Fruit fly (Drosophila melanogaster) whole organism, pupa: ENCODE data around the gene CG1896.

ENCODE experiments used
- CG10348 ChIP-seq: fragments of 200-800 bp; sonication (Bioruptor generic); IDR thresholded peaks from 2 replicates; pipeline ENCODE4 v1.3.6; 2022; ENCODE audit warnings: missing biosample characterization, missing genetic modification characterization
- CG12605 ChIP-seq: fragments of 200-800 bp; sonication (Bioruptor generic); IDR thresholded peaks from 2 replicates; pipeline ENCODE4 v1.3.6; 2022; ENCODE audit warnings: missing biosample characterization, missing genetic modification characterization
- CG13204 ChIP-seq: fragments of 200-800 bp; sonication (Bioruptor generic); optimal IDR thresholded peaks from 2 replicates; lab custom pipeline; 2018; ENCODE audit warnings: missing biosample characterization, mild to moderate bottlenecking, missing genetic modification characterization, moderate library complexity
- CG14655 ChIP-seq: fragments of 200-800 bp; sonication (Bioruptor generic); optimal IDR thresholded peaks from 3 replicates; lab custom pipeline; 2017; ENCODE audit warnings: mild to moderate bottlenecking, missing biosample characterization, missing genetic modification reagents, missing genetic modification characterization
- CG15710 ChIP-seq: fragments of 200-800 bp; sonication (Bioruptor generic); optimal IDR thresholded peaks from 2 replicates; lab custom pipeline; 2018; ENCODE audit warnings: missing biosample characterization, mild to moderate bottlenecking, missing genetic modification characterization, moderate library complexity
- CG17806 ChIP-seq: fragments of 200-800 bp; sonication (Bioruptor generic); optimal IDR thresholded peaks from 2 replicates; lab custom pipeline; 2018; ENCODE audit warnings: missing biosample characterization, mild to moderate bottlenecking, missing genetic modification characterization, moderate library complexity
- CG32121 ChIP-seq: fragments of 200-800 bp; sonication (Bioruptor generic); IDR thresholded peaks from 2 replicates; pipeline ENCODE4 v1.3.6; 2022; ENCODE audit warnings: missing biosample characterization, missing genetic modification characterization
- CG34367 ChIP-seq: fragments of 200-800 bp; sonication (Bioruptor generic); optimal IDR thresholded peaks from 2 replicates; lab custom pipeline; 2018; ENCODE audit warnings: missing biosample characterization, mild to moderate bottlenecking, missing genetic modification characterization
- CG4496 ChIP-seq: fragments of 200-800 bp; sonication (Bioruptor generic); IDR thresholded peaks from 3 replicates; pipeline ENCODE4 v1.3.6; 2022; ENCODE audit warnings: missing biosample characterization, missing genetic modification characterization
- CG8159 ChIP-seq: fragments of 200-800 bp; sonication (Bioruptor generic); optimal IDR thresholded peaks from 3 replicates; lab custom pipeline; 2018; ENCODE audit warnings: missing biosample characterization, mild to moderate bottlenecking, missing genetic modification characterization, moderate library complexity
- CG8301 ChIP-seq: fragments of 200-800 bp; sonication (Bioruptor generic); optimal IDR thresholded peaks from 2 replicates; lab custom pipeline; 2018; ENCODE audit warnings: missing biosample characterization, mild to moderate bottlenecking, missing genetic modification characterization
- CG9948 ChIP-seq: fragments of 200-800 bp; sonication (Bioruptor generic); optimal IDR thresholded peaks from 2 replicates; lab custom pipeline; 2018; ENCODE audit warnings: missing biosample characterization, mild to moderate bottlenecking, missing genetic modification characterization, moderate library complexity
- D1 ChIP-seq: fragments of 200-800 bp; sonication (Bioruptor generic); optimal IDR thresholded peaks from 2 replicates; lab custom pipeline; 2018; ENCODE audit warnings: missing biosample characterization, mild to moderate bottlenecking, missing genetic modification characterization, moderate library complexity
- EcR ChIP-seq: fragments of 200-800 bp; sonication (Bioruptor generic); optimal IDR thresholded peaks from 3 replicates; lab custom pipeline; 2019; ENCODE audit warnings: missing biosample characterization, missing genetic modification characterization, mild to moderate bottlenecking, moderate library complexity, missing genetic modification reagents
- Ets98B ChIP-seq: fragments of 200-800 bp; sonication (Bioruptor generic); IDR thresholded peaks from 2 replicates; pipeline ENCODE4 v1.3.6; 2022; ENCODE audit warnings: missing biosample characterization, missing genetic modification characterization
- Pif1A ChIP-seq: fragments of 200-800 bp; sonication (Bioruptor generic); optimal IDR thresholded peaks from 3 replicates; lab custom pipeline; 2016; ENCODE audit warnings: missing biosample characterization, missing genetic modification characterization
- Pif1B ChIP-seq: fragments of 200-800 bp; sonication (Bioruptor generic); optimal IDR thresholded peaks from 3 replicates; lab custom pipeline; 2016; ENCODE audit warnings: missing biosample characterization, missing genetic modification characterization
- Snoo ChIP-seq: fragments of 200-800 bp; sonication (Bioruptor generic); optimal IDR thresholded peaks from 3 replicates; lab custom pipeline; 2017; ENCODE audit warnings: missing biosample characterization, mild to moderate bottlenecking, missing genetic modification characterization, inconsistent platforms
- fd96Ca ChIP-seq: fragments of 200-800 bp; sonication (Bioruptor generic); IDR thresholded peaks from 3 replicates; pipeline ENCODE4 v1.3.6; 2022; ENCODE audit warnings: missing biosample characterization, missing genetic modification characterization
- gl ChIP-seq: fragments of 200-800 bp; sonication (Bioruptor generic); optimal IDR thresholded peaks from 2 replicates; lab custom pipeline; 2018; ENCODE audit warnings: missing biosample characterization, mild to moderate bottlenecking, missing genetic modification characterization
- rn ChIP-seq: fragments of 200-800 bp; sonication (Bioruptor generic); IDR thresholded peaks from 2 replicates; pipeline ENCODE4 v1.3.6; 2022; ENCODE audit warnings: missing biosample characterization, missing genetic modification characterization

Gene CG1896

DNA sequence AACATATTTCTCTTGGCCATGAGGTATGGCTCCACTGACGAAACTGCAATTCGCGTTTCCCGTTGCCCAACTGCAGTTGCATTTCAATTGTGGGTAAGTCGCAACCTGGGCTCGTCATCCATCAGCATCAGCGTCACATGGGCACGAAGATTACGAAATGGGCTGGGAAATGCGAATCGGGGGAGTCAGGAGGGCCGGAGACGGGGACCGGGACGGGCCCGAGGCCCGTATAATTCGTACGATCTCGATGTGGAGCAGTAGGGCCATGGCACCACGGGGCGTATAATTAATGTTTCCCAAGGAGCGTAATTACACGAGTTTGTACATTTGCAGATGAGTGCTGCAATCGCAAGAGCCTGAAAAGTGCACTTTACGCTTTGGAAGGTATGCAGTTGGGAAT lies 21.1 kb downstream of the CG1896 start:
- TF ChIP-seq CG15710 (tag; lab: Kevin White, UChicago) (no peak), Ets98B (GFP tag; lab: Robert Waterston, UW) (no peak), CG9948 (tag; lab: Kevin White, UChicago) (no peak), D1 (tag; lab: Kevin White, UChicago) (no peak), CG8301 (no peak), Pif1A (GFP tag; lab: Kevin White, UChicago) (no peak), CG10348 (GFP tag; lab: Robert Waterston, UW) (no peak), rn (no peak), CG14655 (GFP tag; lab: Kevin White, UChicago) (no peak), CG17806 (tag; lab: Kevin White, UChicago) (no peak), CG34367 (no peak), gl (tag; lab: Kevin White, UChicago) (no peak), CG4496 (GFP tag; lab: Robert Waterston, UW) (no peak), EcR (GFP tag; lab: Kevin White, UChicago) (no peak), CG12605 (GFP tag; lab: Robert Waterston, UW) (no peak), Pif1B (no peak), CG8159 (tag; lab: Kevin White, UChicago) (no peak), CG13204 (GFP tag; lab: Kevin White, UChicago) (no peak), fd96Ca (GFP tag; lab: Robert Waterston, UW) (no peak), Snoo (tag; lab: Kevin White, UChicago) (no peak)

DNA sequence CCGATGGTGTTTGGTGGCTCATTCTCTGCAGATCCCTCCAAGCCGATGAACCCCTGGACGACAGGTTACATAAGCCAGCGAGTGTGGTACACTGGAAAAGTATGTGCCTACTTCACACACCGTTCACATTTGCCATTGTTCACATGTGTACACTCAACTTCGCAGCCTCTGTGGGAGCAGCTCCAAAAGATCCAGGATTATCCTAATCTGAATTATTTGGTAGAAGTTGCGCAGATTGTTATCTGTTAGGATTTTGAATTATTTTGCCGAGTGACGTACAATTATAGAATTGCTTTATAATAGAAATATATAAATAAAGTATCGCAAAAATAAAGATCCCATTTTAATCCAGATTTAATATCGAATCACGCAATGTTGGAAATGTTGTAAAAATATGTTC lies 23.4 kb downstream of the CG1896 start:
- TF ChIP-seq CG9948 (tag; lab: Kevin White, UChicago) (peak; percentile 47), fd96Ca (GFP tag; lab: Robert Waterston, UW) (0 out of 3 replicates have a peak, but pooled peaks have one; percentile 25), CG12605 (GFP tag; lab: Robert Waterston, UW) (no peak), Pif1B (peak; percentile 47), EcR (GFP tag; lab: Kevin White, UChicago) (no peak), CG8301 (peak; percentile 71), CG14655 (GFP tag; lab: Kevin White, UChicago) (peak; percentile 84), CG17806 (tag; lab: Kevin White, UChicago) (peak; percentile 32), Pif1A (GFP tag; lab: Kevin White, UChicago) (peak; percentile 56), CG4496 (GFP tag; lab: Robert Waterston, UW) (no peak), CG34367 (peak; percentile 14), CG8159 (tag; lab: Kevin White, UChicago) (peak; percentile 54)

DNA sequence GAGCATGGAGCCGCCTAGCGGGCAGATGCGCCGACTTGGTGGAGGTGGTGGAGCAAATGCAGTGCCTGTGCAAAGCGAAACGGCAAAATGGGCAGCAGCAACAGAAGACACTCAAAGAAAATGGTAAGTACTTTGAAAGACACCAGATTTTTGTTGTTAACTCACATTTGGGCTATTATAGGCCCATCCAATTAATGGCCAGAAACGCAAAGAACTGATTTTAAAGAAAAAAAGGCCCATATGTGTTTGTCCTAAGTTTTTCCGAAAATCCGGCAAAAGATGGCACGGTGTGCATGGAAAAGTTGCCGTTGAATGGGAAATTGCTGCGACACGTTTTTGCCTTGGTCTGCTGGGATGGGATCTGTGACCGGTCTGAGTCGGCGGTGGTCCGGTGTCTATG lies 24.1 kb downstream of the CG1896 start:
- peak; percentile 71 for TF ChIP-seq CG9948 (tag; lab: Kevin White, UChicago)
- TF ChIP-seq rn, result peak; percentile 63
- TF ChIP-seq fd96Ca (GFP tag; lab: Robert Waterston, UW), result peak; percentile 93
- TF ChIP-seq CG8301, result peak; percentile 92
- TF ChIP-seq CG8159 (tag; lab: Kevin White, UChicago), result peak; percentile 45
- peak; percentile 61 for TF ChIP-seq CG17806 (tag; lab: Kevin White, UChicago)
- TF ChIP-seq CG12605 (GFP tag; lab: Robert Waterston, UW), result peak; percentile 68
- peak; percentile 89 for TF ChIP-seq CG4496 (GFP tag; lab: Robert Waterston, UW)
- TF ChIP-seq Pif1B, result peak; percentile 53
- no peak for TF ChIP-seq EcR (GFP tag; lab: Kevin White, UChicago)
- TF ChIP-seq CG10348 (GFP tag; lab: Robert Waterston, UW), result no peak
- TF ChIP-seq CG32121 (GFP tag; lab: Robert Waterston, UW), result peak; percentile 85
- TF ChIP-seq CG15710 (tag; lab: Kevin White, UChicago), result no peak
- TF ChIP-seq Snoo (tag; lab: Kevin White, UChicago), result no peak
- TF ChIP-seq Ets98B (GFP tag; lab: Robert Waterston, UW), result peak; percentile 89
- TF ChIP-seq D1 (tag; lab: Kevin White, UChicago), result no peak
- no peak for TF ChIP-seq gl (tag; lab: Kevin White, UChicago)
- peak; percentile 91 for TF ChIP-seq CG14655 (GFP tag; lab: Kevin White, UChicago)
- TF ChIP-seq CG34367, result no peak
- no peak for TF ChIP-seq CG13204 (GFP tag; lab: Kevin White, UChicago)
- TF ChIP-seq Pif1A (GFP tag; lab: Kevin White, UChicago), result peak; percentile 75

DNA sequence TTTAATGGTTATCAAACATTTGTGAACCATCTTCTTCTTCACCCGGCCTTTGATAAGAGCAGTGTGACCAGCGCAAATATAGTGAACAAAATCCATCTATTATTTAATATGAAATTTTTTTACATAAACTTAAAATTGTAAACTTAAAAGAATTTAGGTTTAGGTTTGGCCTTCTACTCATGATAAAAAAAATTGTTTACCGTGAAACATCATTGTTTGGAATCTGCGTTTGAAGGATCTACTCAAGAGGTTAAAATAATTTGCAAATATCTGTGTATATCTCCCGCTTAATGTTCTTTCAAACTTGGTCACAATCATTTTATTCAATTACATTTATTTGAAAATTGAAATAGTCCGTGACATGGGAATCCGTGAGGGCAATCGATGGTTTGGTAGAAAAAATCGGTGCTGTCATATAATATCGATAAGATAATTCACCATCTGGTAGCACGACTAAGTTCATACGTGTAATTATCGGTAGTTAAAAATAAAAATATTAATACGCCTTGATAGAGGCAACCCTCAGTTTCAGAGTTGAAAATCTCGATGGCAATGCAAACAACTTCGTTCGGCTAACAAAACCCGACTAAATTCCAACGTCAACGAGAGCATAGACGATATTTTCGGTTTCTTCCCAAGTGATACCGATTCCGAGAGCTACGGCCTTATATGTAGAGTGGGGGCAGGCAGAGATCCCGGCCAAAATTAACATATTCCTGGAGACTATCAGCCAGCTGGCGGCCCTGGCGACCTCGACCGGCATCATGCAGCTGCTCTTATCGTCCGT lies 27.9 kb downstream of the CG1896 start, which contains the start of the genes betaGlu and sip3:
TSS of gene betaGlu (minus strand) at position 59 of the 787 bp plus-strand sequence.
TSS of gene sip3 (plus strand) at position 430 of the 787 bp plus-strand sequence.
- TF ChIP-seq EcR (GFP tag; lab: Kevin White, UChicago) (no peak), rn (no peak), Snoo (tag; lab: Kevin White, UChicago) (no peak), Pif1B (peak; percentile 5)
- TF ChIP-seq, all 21 proteins: peak for 1

DNA sequence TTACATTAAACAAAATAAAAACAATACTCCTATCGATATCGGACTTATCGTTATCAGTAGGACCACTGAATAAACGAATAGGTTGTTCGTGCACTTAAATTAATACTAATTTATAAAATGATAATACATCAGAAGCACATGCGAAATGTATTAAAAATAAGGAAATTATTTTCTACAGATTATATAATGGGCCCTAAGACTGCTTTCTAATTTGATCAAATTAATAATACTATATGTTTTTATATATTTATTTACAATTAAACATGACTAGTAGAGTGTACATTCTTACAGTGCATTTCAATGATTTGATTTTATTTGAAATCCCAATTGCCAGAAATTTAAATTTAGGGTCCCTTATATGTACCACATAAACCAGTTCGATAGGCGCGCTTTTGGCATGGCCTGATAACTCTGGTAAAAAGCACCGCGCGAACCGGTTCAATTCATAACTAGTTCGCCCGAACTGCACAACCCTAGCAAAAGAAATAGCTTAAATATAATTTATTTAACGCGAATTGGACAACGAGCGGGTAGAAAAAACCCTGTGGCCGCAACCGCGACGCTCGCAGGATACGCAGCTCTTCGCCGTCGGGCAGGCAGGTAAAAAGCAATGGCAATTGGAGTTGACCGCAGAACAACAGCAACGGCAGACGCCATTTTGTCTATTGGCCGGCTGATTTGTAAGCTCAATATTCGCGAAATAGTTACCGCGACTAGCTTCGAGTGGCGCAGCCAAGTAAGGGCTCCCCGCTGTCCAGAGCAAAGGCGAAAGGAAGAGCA lies 32.7 kb downstream of the CG1896 start, which contains the start of the genes CG2126 and faf:
TSS of gene CG2126 (minus strand) at position 70 of the 780 bp plus-strand sequence.
TSS of gene faf (plus strand) at position 438 of the 780 bp plus-strand sequence.
- TF ChIP-seq Ets98B (GFP tag; lab: Robert Waterston, UW) (peak; percentile 51; the same call in 1 of the 2 replicates), CG12605 (GFP tag; lab: Robert Waterston, UW) (peak; percentile 53; the same call in 1 of the 2 replicates), CG32121 (GFP tag; lab: Robert Waterston, UW) (peak; percentile 76), CG15710 (tag; lab: Kevin White, UChicago) (peak; percentile 65), CG34367 (peak; percentile 55), Pif1B (no peak), rn (peak; percentile 22; the same call in 1 of the 2 replicates), CG17806 (tag; lab: Kevin White, UChicago) (peak; percentile 67), CG8159 (tag; lab: Kevin White, UChicago) (peak; percentile 79), EcR (GFP tag; lab: Kevin White, UChicago) (no peak), Snoo (tag; lab: Kevin White, UChicago) (peak; percentile 53), CG4496 (GFP tag; lab: Robert Waterston, UW) (peak; percentile 70), CG10348 (GFP tag; lab: Robert Waterston, UW) (no peak)
